Worm (Caenorhabditis elegans) whole organism, late embryonic: ENCODE results near the gene glb-7.

Experiments used
- dve-1 ChIP-seq: sonication (generic microtip); optimal IDR thresholded peaks from 2 replicates; lab custom pipeline; 2017; ENCODE audit warnings: antibody characterized with exemption, mild to moderate bottlenecking, missing genetic modification characterization, missing compliant biosample characterization
- lim-6 ChIP-seq: sonication (generic microtip); optimal IDR thresholded peaks from 2 replicates; lab custom pipeline; 2016; ENCODE audit warnings: missing genetic modification characterization, missing compliant biosample characterization
- nhr-232 ChIP-seq: sonication (generic microtip); optimal IDR thresholded peaks from 2 replicates; lab custom pipeline; 2016; ENCODE audit warnings: missing genetic modification characterization, missing compliant biosample characterization

- TF ChIP-seq lim-6 (tag; lab: Kevin White, UChicago) (no peak), nhr-232 (tag; lab: Kevin White, UChicago) (no peak), dve-1 (tag; lab: Kevin White, UChicago) (no peak)
These were observed 39.7 kb downstream of the glb-7 start for ce11 chrIV:2162256-2162655.
